Fruit fly (Drosophila melanogaster) whole organism, embryonic: ENCODE results near the gene CG8892.

Experiments used
- Awh ChIP-seq: fragments of 200-800 bp; sonication (Bioruptor generic); IDR thresholded peaks from 2 replicates; pipeline ENCODE4, ENCODE4 v1.3.6; 2022; ENCODE audit warnings: missing biosample characterization, missing genetic modification characterization
- B-H1 ChIP-seq: fragments of 200-800 bp; sonication (Bioruptor generic); IDR thresholded peaks from 3 replicates; pipeline ENCODE4 v1.3.6; 2022; ENCODE audit warnings: missing biosample characterization, missing genetic modification characterization
- BEAF-32 ChIP-seq: fragments of 200-800 bp; sonication (Bioruptor generic); optimal IDR thresholded peaks from 3 replicates; lab custom pipeline; 2017; ENCODE audit warnings: missing biosample characterization, missing genetic modification characterization, mild to moderate bottlenecking, moderate library complexity, missing genetic modification reagents
- CG15269 ChIP-seq: fragments of 200-800 bp; sonication (Bioruptor generic); optimal IDR thresholded peaks from 2 replicates; lab custom pipeline; 2018; ENCODE audit warnings: missing biosample characterization, mild to moderate bottlenecking, missing genetic modification characterization, moderate library complexity
- CG15696 ChIP-seq: fragments of 200-800 bp; sonication (Bioruptor generic); optimal IDR thresholded peaks from 2 replicates; lab custom pipeline; 2019; ENCODE audit warnings: missing biosample characterization, mild to moderate bottlenecking, missing genetic modification characterization, moderate library complexity
- CG17385 ChIP-seq: fragments of 200-800 bp; sonication (Bioruptor generic); optimal IDR thresholded peaks from 3 replicates; lab custom pipeline; 2018; ENCODE audit warnings: missing biosample characterization, mild to moderate bottlenecking, missing genetic modification characterization
- CG2889 ChIP-seq: fragments of 200-800 bp; sonication (Bioruptor generic); IDR thresholded peaks from 3 replicates; pipeline ENCODE4 v1.3.6; 2022; ENCODE audit warnings: missing biosample characterization, missing genetic modification characterization
- CG3281 ChIP-seq: fragments of 200-800 bp; sonication (Bioruptor generic); optimal IDR thresholded peaks from 3 replicates; lab custom pipeline; 2017; ENCODE audit warnings: missing biosample characterization, mild to moderate bottlenecking, missing genetic modification characterization
- CG34422 ChIP-seq: fragments of 200-800 bp; sonication (Bioruptor generic); IDR thresholded peaks from 3 replicates; pipeline ENCODE4 v1.3.6; 2022; ENCODE audit warnings: missing biosample characterization, missing genetic modification characterization
- CG3995 ChIP-seq: fragments of 200-800 bp; sonication (Bioruptor generic); optimal IDR thresholded peaks from 3 replicates; lab custom pipeline; 2016; ENCODE audit warnings: missing biosample characterization, missing genetic modification characterization
- CG4707 ChIP-seq: fragments of 200-800 bp; sonication (Bioruptor generic); optimal IDR thresholded peaks from 2 replicates; lab custom pipeline; 2018; ENCODE audit warnings: missing biosample characterization, mild to moderate bottlenecking, missing genetic modification characterization, moderate library complexity
- CG6175 ChIP-seq: fragments of 200-800 bp; sonication (Bioruptor generic); IDR thresholded peaks from 3 replicates; pipeline ENCODE4 v1.3.6; 2022; ENCODE audit warnings: missing biosample characterization, missing genetic modification characterization
- CG8290 ChIP-seq, 3 experiments: fragments of 200-800 bp; sonication (Bioruptor generic); optimal IDR thresholded peaks; 2 replicates each; lab custom pipeline; 2016 to 2019; ENCODE audit warnings: missing biosample characterization in 3 of 3, missing genetic modification characterization in 3 of 3, mild to moderate bottlenecking in 2 of 3, moderate library complexity in 1 of 3
- CG8944 ChIP-seq: fragments of 200-800 bp; sonication (Bioruptor generic); optimal IDR thresholded peaks from 3 replicates; lab custom pipeline; 2016; ENCODE audit warnings: missing biosample characterization, missing genetic modification characterization
- CG9797 ChIP-seq: fragments of 200-800 bp; sonication (Bioruptor generic); optimal IDR thresholded peaks from 3 replicates; lab custom pipeline; 2018; ENCODE audit warnings: missing biosample characterization, mild to moderate bottlenecking, missing genetic modification characterization
- CHES-1-like ChIP-seq: fragments of 200-800 bp; sonication (Bioruptor generic); optimal IDR thresholded peaks from 2 replicates; lab custom pipeline; 2016; ENCODE audit warnings: missing biosample characterization, missing genetic modification characterization
- Chrac-16 ChIP-seq: fragments of 200-800 bp; sonication (Bioruptor generic); optimal IDR thresholded peaks from 3 replicates; lab custom pipeline; 2016; ENCODE audit warnings: missing biosample characterization, missing genetic modification characterization
- Dp ChIP-seq: fragments of 200-800 bp; sonication (Bioruptor generic); optimal IDR thresholded peaks from 2 replicates; lab custom pipeline; 2018; ENCODE audit warnings: missing biosample characterization, mild to moderate bottlenecking, missing genetic modification characterization, moderate library complexity
- E2f2 ChIP-seq: fragments of 200-800 bp; sonication (Bioruptor generic); IDR thresholded peaks from 2 replicates; pipeline ENCODE4 v1.3.6; 2022; ENCODE audit warnings: missing biosample characterization, missing genetic modification characterization
- Ets65A ChIP-seq: fragments of 200-800 bp; sonication (Bioruptor generic); peaks from one replicate; lab custom pipeline; 2016; ENCODE audit warnings: missing biosample characterization, missing genetic modification characterization
- HmgD ChIP-seq: fragments of 200-800 bp; sonication (Bioruptor generic); optimal IDR thresholded peaks from 3 replicates; lab custom pipeline; 2016; ENCODE audit warnings: missing biosample characterization, missing genetic modification characterization
- MBD-R2 ChIP-seq: fragments of 200-800 bp; sonication (Bioruptor generic); IDR thresholded peaks from 2 replicates; pipeline ENCODE4 v1.3.6; 2022; ENCODE audit warnings: missing biosample characterization, missing genetic modification characterization
- MESR4 ChIP-seq: fragments of 200-800 bp; sonication (Bioruptor generic); optimal IDR thresholded peaks from 2 replicates; lab custom pipeline; 2018; ENCODE audit warnings: missing biosample characterization, mild to moderate bottlenecking, missing genetic modification characterization, moderate library complexity
- Max ChIP-seq: fragments of 200-800 bp; sonication (Bioruptor generic); optimal IDR thresholded peaks from 2 replicates; lab custom pipeline; 2016; ENCODE audit warnings: missing biosample characterization, mild to moderate bottlenecking, missing genetic modification characterization
- Myb ChIP-seq: fragments of 200-800 bp; sonication (Bioruptor generic); optimal IDR thresholded peaks from 2 replicates; lab custom pipeline; 2016; ENCODE audit warnings: missing biosample characterization, missing genetic modification characterization
- Neu2 ChIP-seq: fragments of 200-800 bp; sonication (Bioruptor generic); optimal IDR thresholded peaks from 3 replicates; lab custom pipeline; 2016; ENCODE audit warnings: missing biosample characterization, missing genetic modification characterization, borderline replicate concordance
- Nf-YB ChIP-seq: fragments of 200-800 bp; sonication (Bioruptor generic); optimal IDR thresholded peaks from 3 replicates; lab custom pipeline; 2019; ENCODE audit warnings: missing biosample characterization, mild to moderate bottlenecking, missing genetic modification characterization, moderate library complexity
- Spps ChIP-seq: fragments of 200-800 bp; sonication (Bioruptor generic); optimal IDR thresholded peaks from 2 replicates; lab custom pipeline; 2018; ENCODE audit warnings: missing biosample characterization, mild to moderate bottlenecking, missing genetic modification characterization
- YL-1 ChIP-seq: fragments of 200-800 bp; sonication (Bioruptor generic); optimal IDR thresholded peaks from 3 replicates; lab custom pipeline; 2017; ENCODE audit warnings: missing biosample characterization, mild to moderate bottlenecking, missing genetic modification characterization
- bbx ChIP-seq: fragments of 200-800 bp; sonication (Bioruptor generic); IDR thresholded peaks from 2 replicates; pipeline ENCODE4 v1.3.6; 2022; ENCODE audit warnings: missing biosample characterization, missing genetic modification characterization; ENCODE audit not compliant: partially characterized antibody
- bigmax ChIP-seq: fragments of 200-800 bp; sonication (Bioruptor generic); optimal IDR thresholded peaks from 2 replicates; lab custom pipeline; 2018; ENCODE audit warnings: missing biosample characterization, mild to moderate bottlenecking, missing genetic modification characterization
- dm ChIP-seq: fragments of 200-800 bp; sonication (Bioruptor generic); optimal IDR thresholded peaks from 3 replicates; lab custom pipeline; 2016; ENCODE audit warnings: missing biosample characterization, missing genetic modification characterization
- fu2 ChIP-seq: fragments of 200-800 bp; sonication (Bioruptor generic); optimal IDR thresholded peaks from 2 replicates; lab custom pipeline; 2016; ENCODE audit warnings: missing biosample characterization, missing genetic modification characterization
- gcm ChIP-seq: fragments of 200-800 bp; sonication (Bioruptor generic); optimal IDR thresholded peaks from 2 replicates; lab custom pipeline; 2019; ENCODE audit warnings: missing biosample characterization, mild to moderate bottlenecking, missing genetic modification characterization, moderate library complexity
- gfzf ChIP-seq: fragments of 200-800 bp; sonication (Bioruptor generic); optimal IDR thresholded peaks from 2 replicates; lab custom pipeline; 2016; ENCODE audit warnings: missing biosample characterization, mild to moderate bottlenecking, missing genetic modification characterization, moderate library complexity
- gro ChIP-seq: fragments of 200-800 bp; sonication (Bioruptor generic); optimal IDR thresholded peaks from 2 replicates; lab custom pipeline; 2016; ENCODE audit warnings: missing biosample characterization, missing genetic modification characterization
- kay ChIP-seq: fragments of 200-800 bp; sonication (Bioruptor generic); optimal IDR thresholded peaks from 2 replicates; lab custom pipeline; 2016; ENCODE audit warnings: missing biosample characterization, missing genetic modification characterization
- lola ChIP-seq, 3 experiments: fragments of >200 bp in 2 of 3; fragments of 200-800 bp in 1 of 3; sonication (Bioruptor generic) in 1 of 3; optimal IDR thresholded peaks; 2 replicates each; lab custom pipeline; 2017 to 2019; ENCODE audit warnings: missing biosample characterization in 3 of 3, missing genetic modification characterization in 3 of 3, mild to moderate bottlenecking in 1 of 3, moderate library complexity in 1 of 3
- mld ChIP-seq: fragments of 200-800 bp; sonication (Bioruptor generic); IDR thresholded peaks from 3 replicates; pipeline ENCODE4 v1.3.6; 2022; ENCODE audit warnings: missing biosample characterization, missing genetic modification characterization; ENCODE audit not compliant: partially characterized antibody
- pho ChIP-seq: fragments of 200-800 bp; sonication (Bioruptor generic); optimal IDR thresholded peaks from 2 replicates; lab custom pipeline; 2016; ENCODE audit warnings: missing biosample characterization, missing genetic modification characterization
- pum ChIP-seq: fragments of 200-800 bp; sonication (Bioruptor generic); optimal IDR thresholded peaks from 2 replicates; lab custom pipeline; 2016; ENCODE audit warnings: missing biosample characterization, missing genetic modification characterization
- pzg ChIP-seq: fragments of 200-800 bp; sonication (Bioruptor generic); optimal IDR thresholded peaks from 3 replicates; lab custom pipeline; 2018; ENCODE audit warnings: missing biosample characterization, mild to moderate bottlenecking, missing genetic modification characterization, moderate library complexity
- seq ChIP-seq: fragments of 200-800 bp; sonication (Bioruptor generic); IDR thresholded peaks from 2 replicates; pipeline ENCODE4 v1.3.6; 2022; ENCODE audit warnings: missing biosample characterization, missing genetic modification characterization
- slbo ChIP-seq: fragments of 200-800 bp; sonication (Bioruptor generic); IDR thresholded peaks from 2 replicates; pipeline ENCODE4 v1.3.6; 2022; ENCODE audit warnings: missing biosample characterization, missing genetic modification characterization
- stwl ChIP-seq: fragments of 200-800 bp; sonication (Bioruptor generic); optimal IDR thresholded peaks from 3 replicates; lab custom pipeline; 2018; ENCODE audit warnings: missing biosample characterization, mild to moderate bottlenecking, missing genetic modification characterization, moderate library complexity
- tio ChIP-seq: fragments of 200-800 bp; sonication (Bioruptor generic); optimal IDR thresholded peaks from 2 replicates; lab custom pipeline; 2017; ENCODE audit warnings: missing biosample characterization, missing genetic modification characterization, inconsistent platforms
- trem ChIP-seq: fragments of 200-800 bp; optimal IDR thresholded peaks from 3 replicates; lab custom pipeline; 2019; ENCODE audit warnings: missing biosample characterization, mild to moderate bottlenecking, missing genetic modification characterization, moderate library complexity

The CG8892 gene

DNA sequence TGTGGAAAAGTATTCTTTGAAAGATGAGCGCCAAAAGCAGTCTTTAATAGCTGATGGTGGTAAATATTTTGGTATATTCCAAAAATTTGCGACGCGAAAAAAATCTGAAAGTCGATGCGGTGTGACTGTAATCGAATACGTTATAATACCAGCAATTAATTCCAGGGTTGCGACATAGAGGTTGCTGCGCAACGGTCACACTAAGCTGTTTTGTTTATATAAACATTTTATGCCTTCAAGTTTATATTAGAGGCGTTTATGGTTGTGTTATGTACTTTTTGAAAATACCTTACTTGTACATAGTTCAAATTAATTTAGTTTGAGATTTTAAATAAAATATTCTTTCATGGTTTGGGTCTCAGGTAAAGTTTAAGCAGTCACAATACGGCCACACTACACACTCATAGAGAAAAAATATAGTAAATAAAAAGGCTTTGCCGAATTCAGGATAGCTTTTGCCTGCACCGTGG lies 10.0 kb downstream of the CG8892 start, which contains the start of gene CG14043 (continued):
- TF ChIP-seq Myb (GFP tag; lab: Kevin White, UChicago) (peak; percentile 56), gro (GFP tag; lab: Kevin White, UChicago) (peak; percentile 4), bbx (GFP tag; lab: Robert Waterston, UW) (no peak), slbo (GFP tag; lab: Robert Waterston, UW) (peak; percentile 59), Chrac-16 (GFP tag; lab: Kevin White, UChicago) (peak; percentile 17), Nf-YB (GFP tag; lab: Kevin White, UChicago) (no peak), CG3995 (GFP tag; lab: Kevin White, UChicago) (peak; percentile 0), tio (no peak), HmgD (GFP tag; lab: Kevin White, UChicago) (peak; percentile 61), CG4707 (no peak), pum (GFP tag; lab: Kevin White, UChicago) (peak; percentile 22), CG8290 (GFP tag; optimal IDR thresholded peaks at IDR 0.05; lab: Kevin White, UChicago) (peak; percentile 1), CG8290 (tag; optimal IDR thresholded peaks at IDR 0.05; lab: Kevin White, UChicago) (no peak), CG3281 (GFP tag; lab: Kevin White, UChicago) (peak; percentile 78), Awh (no peak), kay (GFP tag; lab: Kevin White, UChicago) (no peak), Ets65A (GFP tag; lab: Kevin White, UChicago) (peak; percentile 61), lola (GFP tag; optimal IDR thresholded peaks at IDR 0.05; lab: Kevin White, UChicago) (peak in 1 of 3 experiments; percentile 5), CHES-1-like (GFP tag; lab: Kevin White, UChicago) (peak; percentile 63), mld (GFP tag; lab: Robert Waterston, UW) (no peak), CG8944 (no peak), fu2 (no peak), Spps (peak; percentile 9), CG15269 (tag; lab: Kevin White, UChicago) (no peak), seq (GFP tag; lab: Robert Waterston, UW) (no peak), CG6175 (GFP tag; lab: Robert Waterston, UW) (no peak), pho (GFP tag; lab: Kevin White, UChicago) (peak; percentile 39)

- TF ChIP-seq bigmax (GFP tag; lab: Kevin White, UChicago) = peak; percentile 68
- TF ChIP-seq CG34422 (GFP tag; lab: Robert Waterston, UW) = peak; percentile 18; the same call in 1 of the 3 replicates
- no peak for TF ChIP-seq gcm (GFP tag; lab: Kevin White, UChicago)
- no peak for TF ChIP-seq CG15696 (tag; lab: Kevin White, UChicago)
- TF ChIP-seq Max (GFP tag; lab: Kevin White, UChicago) = peak; percentile 33
- TF ChIP-seq gfzf (GFP tag; lab: Kevin White, UChicago) = peak; percentile 49
- peak; percentile 31 for TF ChIP-seq BEAF-32 (GFP tag; lab: Kevin White, UChicago)
- peak; percentile 89 for TF ChIP-seq CG17385 (GFP tag; lab: Kevin White, UChicago)
- 0 out of 2 replicates have a peak, but pooled peaks have one; percentile 33 for TF ChIP-seq MBD-R2 (GFP tag; lab: Robert Waterston, UW)
- TF ChIP-seq CG2889 (GFP tag; lab: Robert Waterston, UW) = no peak
- TF ChIP-seq Neu2 (GFP tag; lab: Kevin White, UChicago) = no peak
- TF ChIP-seq Dp (GFP tag; lab: Kevin White, UChicago) = peak; percentile 19
- no peak for TF ChIP-seq B-H1 (GFP tag; lab: Robert Waterston, UW)
- TF ChIP-seq CG9797 (GFP tag; lab: Kevin White, UChicago) = peak; percentile 55
- TF ChIP-seq trem = peak; percentile 7
- TF ChIP-seq MESR4 = peak; percentile 44
- peak; percentile 46 for TF ChIP-seq pzg (GFP tag; lab: Kevin White, UChicago)
- TF ChIP-seq stwl (tag; lab: Kevin White, UChicago) = peak; percentile 19
- peak; percentile 36 for TF ChIP-seq dm
- peak; percentile 34; the same call in 1 of the 2 replicates for TF ChIP-seq E2f2
- TF ChIP-seq YL-1 (GFP tag; lab: Kevin White, UChicago) = peak; percentile 58
Observed at dm6 chr2L:4968767-4969166, 12.6 kb downstream of the CG8892 start, which contains the start of the genes Scox and Polr1C. Gene Scox (minus strand): TSS chr2L:4968935. Gene Polr1C (plus strand): TSS chr2L:4969004.
